Fruit fly (Drosophila melanogaster): ENCODE data around the gene Faf2.
A peak's percentile ranks its signal among the peaks of the same experiment; 100 is the strongest.

Gene Faf2

DNA sequence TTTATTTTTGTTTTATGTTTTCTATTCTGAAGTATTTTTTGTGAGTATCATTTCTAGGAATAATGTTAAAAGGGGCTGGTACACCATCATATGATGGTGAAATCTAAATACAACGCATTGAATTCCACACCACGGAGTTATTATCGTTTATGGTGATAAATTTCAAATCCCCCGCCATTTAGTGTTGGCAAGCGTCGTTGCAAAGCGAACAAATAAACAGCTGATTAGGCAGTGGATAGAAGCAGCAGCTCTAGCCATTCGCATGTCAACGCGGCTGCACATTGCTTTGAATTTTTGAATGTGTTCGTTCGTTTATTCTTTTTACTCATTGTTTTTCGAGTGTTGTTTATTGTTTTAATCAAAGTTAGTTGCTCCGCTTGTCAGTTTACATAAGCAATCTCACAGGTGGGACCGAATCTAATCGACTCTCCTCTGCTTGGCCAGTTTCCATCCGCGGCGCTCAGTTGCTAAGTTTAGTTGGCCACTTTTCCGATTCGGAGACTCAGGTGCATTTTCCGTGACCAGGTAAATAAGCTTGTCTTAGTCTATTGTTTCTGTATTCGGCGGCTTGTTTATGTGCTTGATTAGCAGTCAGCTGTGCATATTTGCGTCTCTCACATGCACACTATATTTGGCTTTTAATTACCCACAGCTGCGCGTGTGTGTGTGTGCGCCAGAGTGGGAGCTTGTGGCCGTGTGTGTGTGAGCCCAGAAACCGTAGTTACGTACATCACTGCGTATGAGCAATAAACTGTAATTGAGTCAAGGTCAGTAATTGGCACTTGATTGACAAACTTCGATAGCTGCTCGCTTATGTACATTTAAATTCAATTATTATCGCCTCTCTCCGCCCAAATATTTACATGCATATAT lies 31.3 kb downstream of the Faf2 start, which contains the start of the genes Mst36Fa and CG31751:
TSS of gene Mst36Fa (minus strand) at position 51 of the 873 bp plus-strand sequence.
TSS of gene CG31751 (plus strand) at position 274 of the 873 bp plus-strand sequence.
- TF ChIP-seq svp (GFP tag) (peak; percentile 14), eg (GFP tag; IDR thresholded peaks at IDR 0.05) (no peak), ss (GFP tag; optimal IDR thresholded peaks at IDR 0.05) (no peak), fkh (GFP tag; optimal IDR thresholded peaks at IDR 0.05) (peak; percentile 98), cyc (GFP tag; optimal IDR thresholded peaks at IDR 0.05) (peak; percentile 9), CG11902 (GFP tag; optimal IDR thresholded peaks at IDR 0.05) (no peak), CG15336 (GFP tag; IDR thresholded peaks at IDR 0.05) (no peak)

DNA sequence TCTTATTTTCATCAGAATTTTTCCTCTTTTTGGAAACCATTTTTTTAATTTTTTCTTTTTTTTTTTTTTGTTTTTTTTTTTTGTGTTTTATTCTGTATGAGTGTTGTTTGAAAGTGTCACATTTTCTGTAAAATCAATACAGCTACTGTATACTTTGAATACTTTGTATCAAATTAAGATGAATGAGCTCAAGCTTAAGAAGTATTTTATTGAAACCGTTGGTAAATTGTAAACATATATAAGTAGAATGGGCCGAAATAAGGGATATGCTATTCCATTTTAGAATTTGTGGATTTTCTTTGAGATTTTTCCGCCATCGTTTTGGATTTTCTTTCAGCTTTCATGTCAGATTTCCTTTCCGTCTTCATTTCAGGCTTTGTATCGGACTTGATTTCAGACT lies 33.5 kb downstream of the Faf2 start, which contains the start of gene Mst36Fb:
TSS of gene Mst36Fb (minus strand) at position 101 of the 400 bp plus-strand sequence.
- TF ChIP-seq Smox (GFP tag; optimal IDR thresholded peaks at IDR 0.05) (no peak), CG10669 (GFP tag; optimal IDR thresholded peaks at IDR 0.05) (no peak), CG3919 (GFP tag; optimal IDR thresholded peaks at IDR 0.05) (no peak), CG1621 (tag; optimal IDR thresholded peaks at IDR 0.05) (no peak), Eip75B (GFP tag; optimal IDR thresholded peaks at IDR 0.05) (no peak), spab (GFP tag; optimal IDR thresholded peaks at IDR 0.05) (no peak), topi (GFP tag; optimal IDR thresholded peaks at IDR 0.05) (no peak)

DNA sequence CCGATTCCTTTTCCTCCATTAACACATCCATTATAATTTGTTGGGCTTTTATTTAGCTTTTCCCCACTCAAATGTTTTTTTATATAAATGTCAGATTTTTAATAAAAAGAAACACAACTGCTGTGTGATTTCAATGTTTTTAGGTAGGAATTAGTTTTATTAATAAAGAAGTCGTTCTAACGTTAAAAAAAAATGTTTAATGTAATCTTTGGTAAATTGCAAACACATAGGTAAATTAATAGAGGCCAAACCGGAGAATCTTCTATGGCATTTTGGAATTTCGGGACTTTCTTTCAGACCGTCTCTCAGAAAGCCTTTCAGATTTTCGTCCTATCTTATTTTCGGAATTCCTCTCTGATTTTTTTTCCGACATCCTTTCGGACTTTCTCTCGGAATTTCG lies 35.3 kb downstream of the Faf2 start, which contains the start of gene CG43339:
TSS of gene CG43339 (minus strand) at position 101 of the 400 bp plus-strand sequence.
- TF ChIP-seq lz (GFP tag; optimal IDR thresholded peaks at IDR 0.05) (no peak), CG9139 (GFP tag; optimal IDR thresholded peaks at IDR 0.05) (no peak), esn (GFP tag; optimal IDR thresholded peaks at IDR 0.05) (no peak)

DNA sequence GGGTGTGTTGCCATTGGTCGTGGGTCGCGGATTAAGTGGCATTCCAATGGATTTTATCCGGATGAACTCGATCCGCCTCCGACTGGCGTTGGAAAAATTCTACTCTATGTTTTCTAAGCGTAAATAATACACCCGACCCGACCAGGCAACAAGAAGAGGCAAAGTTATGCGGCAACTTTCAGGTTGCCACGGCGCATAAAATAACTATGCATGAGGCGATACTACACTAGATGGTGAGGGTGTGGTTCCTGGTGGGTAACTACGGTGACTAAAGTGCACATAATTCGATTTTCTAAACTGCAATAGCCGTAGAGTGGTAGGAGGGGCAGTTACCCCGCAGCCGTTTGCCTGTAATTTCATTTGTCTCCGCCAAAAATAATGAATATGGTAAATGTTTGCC lies 37.3 kb downstream of the Faf2 start, which contains the start of gene CG43338:
TSS of gene CG43338 (minus strand) at position 101 of the 400 bp plus-strand sequence.
- TF ChIP-seq Lpt (GFP tag; optimal IDR thresholded peaks at IDR 0.05) (no peak), CG6808 (GFP tag; optimal IDR thresholded peaks at IDR 0.05) (no peak), CG10669 (GFP tag; optimal IDR thresholded peaks at IDR 0.05) (no peak), Sox14 (GFP tag; optimal IDR thresholded peaks at IDR 0.05) (no peak), Eip78C (GFP tag) (no peak), CG9139 (GFP tag; optimal IDR thresholded peaks at IDR 0.05) (no peak), Ets21C (GFP tag; optimal IDR thresholded peaks at IDR 0.05) (no peak)

DNA sequence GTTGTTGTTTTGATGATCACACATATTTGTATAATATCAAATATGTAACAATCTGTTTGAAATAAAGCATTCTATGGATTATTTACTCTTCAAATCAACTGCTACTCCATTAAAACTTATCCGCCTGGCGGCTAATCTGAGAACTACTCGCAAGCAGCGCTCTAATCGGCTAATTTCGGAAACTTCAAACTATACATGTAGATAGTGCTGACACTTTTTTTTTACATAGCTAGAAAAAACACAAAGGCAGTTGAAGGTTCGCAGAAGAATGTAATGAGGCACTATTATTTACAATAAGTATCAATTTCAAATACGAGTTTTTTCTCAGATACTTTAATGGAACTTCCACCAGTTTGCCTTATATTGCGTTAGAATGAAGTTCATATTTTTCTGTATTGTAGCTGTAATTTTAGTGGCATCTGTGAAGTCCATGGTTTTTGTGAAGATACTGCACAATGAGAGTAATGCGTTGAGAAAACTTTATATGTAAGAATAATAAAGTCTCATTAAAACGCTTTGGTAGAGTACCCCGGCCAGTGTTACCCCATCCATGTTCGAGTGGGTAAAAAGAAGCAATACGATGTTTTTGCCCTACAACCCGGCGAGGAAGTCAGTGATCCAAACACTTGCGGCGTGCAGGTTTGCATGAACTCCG lies 42.4 kb downstream of the Faf2 start:
- TF ChIP-seq OdsH (GFP tag; optimal IDR thresholded peaks at IDR 0.05): peak; percentile 50
- TF ChIP-seq lz (GFP tag; optimal IDR thresholded peaks at IDR 0.05): peak; percentile 44
- no peak for TF ChIP-seq Gug (GFP tag; IDR thresholded peaks at IDR 0.05)
- no peak for TF ChIP-seq CG8632 (GFP tag; optimal IDR thresholded peaks at IDR 0.05)
- TF ChIP-seq CG10631 (GFP tag; optimal IDR thresholded peaks at IDR 0.05): peak; percentile 28
- TF ChIP-seq fkh (GFP tag; optimal IDR thresholded peaks at IDR 0.05): peak; percentile 83
- TF ChIP-seq Eip75B (GFP tag; optimal IDR thresholded peaks at IDR 0.05): no peak
- TF ChIP-seq Hr39 (GFP tag; optimal IDR thresholded peaks at IDR 0.05): peak; percentile 35
- TF ChIP-seq esn (GFP tag; optimal IDR thresholded peaks at IDR 0.05): no peak
- no peak for TF ChIP-seq CG34406 (GFP tag; optimal IDR thresholded peaks at IDR 0.05)
- TF ChIP-seq Ets21C (GFP tag; optimal IDR thresholded peaks at IDR 0.05): peak; percentile 16
- TF ChIP-seq fd85E (GFP tag; optimal IDR thresholded peaks at IDR 0.05): no peak
- peak; percentile 54 for TF ChIP-seq CG31627 (GFP tag; optimal IDR thresholded peaks at IDR 0.05)
- peak; percentile 3 for TF ChIP-seq CG10669 (GFP tag; optimal IDR thresholded peaks at IDR 0.05)
- peak; percentile 68 for TF ChIP-seq cyc (GFP tag; optimal IDR thresholded peaks at IDR 0.05)
- TF ChIP-seq Hr4 (GFP tag; optimal IDR thresholded peaks at IDR 0.05): peak; percentile 20
- TF ChIP-seq Eip78C (GFP tag): peak; percentile 64
- peak; percentile 67 for TF ChIP-seq CG3919 (GFP tag; optimal IDR thresholded peaks at IDR 0.05)
- TF ChIP-seq salr (GFP tag; optimal IDR thresholded peaks at IDR 0.05): peak in 1 of 2 experiments; percentile 45
- peak; percentile 41 for TF ChIP-seq svp (GFP tag)
- no peak for TF ChIP-seq CG6792 (GFP tag; optimal IDR thresholded peaks at IDR 0.05)
- no peak for TF ChIP-seq Met (GFP tag; optimal IDR thresholded peaks at IDR 0.05)
